Worm (Caenorhabditis elegans): ENCODE measurements around the gene pho-13.

ce11 chrII:8853238-8853637 lies 46.4 kb upstream of the pho-13 start:
- TF ChIP-seq elt-1 (tag; optimal IDR thresholded peaks at IDR 0.05; ENCODE audit: borderline replicate concordance, insufficient read depth): no peak
- TF ChIP-seq ceh-83 (GFP tag; optimal IDR thresholded peaks at IDR 0.05): no peak
- TF ChIP-seq elt-3 (tag; optimal IDR thresholded peaks at IDR 0.05): no peak
- no peak for TF ChIP-seq unc-62 (GFP tag; optimal IDR thresholded peaks at IDR 0.05)
- TF ChIP-seq blmp-1 (tag; optimal IDR thresholded peaks at IDR 0.05): no peak
- TF ChIP-seq lsy-2 (tag; optimal IDR thresholded peaks at IDR 0.05): no peak
- no peak for TF ChIP-seq cnd-1 (tag; optimal IDR thresholded peaks at IDR 0.05)
- TF ChIP-seq nhr-12 (tag; optimal IDR thresholded peaks at IDR 0.05): no peak
